Fruit fly (Drosophila melanogaster): ENCODE results near the gene nac.

nac gene

DNA sequence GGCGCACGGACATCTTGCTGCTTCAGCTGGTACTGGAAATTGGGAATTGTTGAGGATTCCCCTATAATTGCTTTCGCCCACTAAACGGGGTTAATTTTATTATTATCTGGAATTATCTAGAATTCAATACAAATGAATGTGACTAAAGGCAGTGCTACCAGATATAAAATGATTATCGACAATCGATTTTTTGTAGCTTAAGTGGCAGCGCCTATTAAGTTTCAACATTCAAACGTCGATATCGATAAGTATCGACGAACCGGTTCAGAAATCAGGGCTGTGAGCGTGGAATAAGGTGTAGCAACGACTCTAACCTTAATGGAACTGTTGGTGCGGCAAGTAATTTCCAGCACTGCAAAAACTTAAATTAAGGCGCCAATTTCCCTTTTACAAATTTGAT, 1.3 kb upstream of the nac start, which contains the start of gene Sgt1:
Sgt1 (minus strand) TSS at position 165 of the 400 bp plus-strand sequence.
- TF ChIP-seq CG17801 (GFP tag; optimal IDR thresholded peaks at IDR 0.05; ENCODE audit: partially characterized antibody), result peak; percentile 37

DNA sequence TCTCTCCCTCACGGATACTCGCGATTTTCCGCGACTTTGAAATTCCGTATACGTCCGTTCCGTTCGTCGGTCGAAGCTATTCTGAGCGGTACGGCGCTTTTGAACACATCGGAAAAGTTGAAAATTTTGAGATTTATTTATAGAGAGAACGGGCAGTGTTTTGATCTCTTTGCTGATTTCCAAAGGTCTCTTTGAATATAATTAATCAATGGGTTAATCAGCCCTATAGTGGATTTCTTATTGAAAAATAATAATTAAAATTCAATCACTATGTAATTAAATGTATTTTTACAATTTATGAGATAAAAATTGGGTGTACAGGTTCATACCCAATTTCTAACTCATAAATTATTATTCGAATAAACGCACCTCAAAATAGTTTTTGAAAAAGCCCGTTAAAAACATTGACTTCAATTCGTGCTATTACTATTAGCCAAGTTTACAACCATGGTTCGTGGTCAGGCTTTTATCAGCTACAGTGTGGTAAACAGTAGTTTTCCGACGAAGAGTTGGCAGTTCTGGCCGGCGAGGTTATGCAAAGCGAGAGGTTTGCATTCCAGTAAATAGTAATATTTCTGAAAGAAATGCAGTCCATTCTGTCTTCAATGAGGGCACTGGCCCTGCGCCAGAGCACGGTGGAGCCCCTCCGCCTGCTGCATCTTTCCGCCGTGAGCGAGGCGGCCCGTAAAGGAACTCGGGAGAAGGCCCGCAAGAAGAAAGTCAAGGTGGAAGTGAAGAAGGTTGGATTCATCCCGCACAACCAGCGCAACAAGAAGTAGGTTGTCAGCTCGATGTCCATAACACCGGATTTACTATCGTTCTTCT, 2.7 kb downstream of the nac start, which contains the start of the genes CG9626 and mRpL1:
CG9626 (minus strand) TSS at position 51 of the 825 bp plus-strand sequence.
mRpL1 (plus strand) TSS at position 513 of the 825 bp plus-strand sequence.
- TF ChIP-seq CG17801 (GFP tag; optimal IDR thresholded peaks at IDR 0.05; ENCODE audit: partially characterized antibody), result no peak

DNA sequence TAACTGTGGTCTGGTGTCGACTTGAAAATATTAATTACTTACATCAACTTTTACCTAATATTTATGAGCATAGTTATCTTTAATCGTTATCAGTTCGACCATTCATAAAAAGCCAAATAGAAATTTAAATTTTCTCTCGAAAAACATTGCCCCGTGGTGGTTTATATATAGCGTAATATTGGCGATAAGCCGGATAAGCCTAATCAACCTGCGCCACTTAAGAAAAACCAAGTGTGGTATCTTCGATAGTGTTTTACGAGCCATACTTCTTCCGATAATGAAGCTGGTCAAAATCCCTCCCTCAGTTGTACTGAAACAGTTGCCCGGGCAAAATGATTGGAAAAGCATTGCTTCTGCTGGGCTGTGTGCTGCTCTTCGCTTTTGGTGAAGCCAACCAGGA, 11.8 kb downstream of the nac start, which contains the start of gene CG31463:
CG31463 (plus strand) TSS at position 302 of the 400 bp plus-strand sequence.
- TF ChIP-seq CG17801 (GFP tag; optimal IDR thresholded peaks at IDR 0.05; ENCODE audit: partially characterized antibody), result no peak

DNA sequence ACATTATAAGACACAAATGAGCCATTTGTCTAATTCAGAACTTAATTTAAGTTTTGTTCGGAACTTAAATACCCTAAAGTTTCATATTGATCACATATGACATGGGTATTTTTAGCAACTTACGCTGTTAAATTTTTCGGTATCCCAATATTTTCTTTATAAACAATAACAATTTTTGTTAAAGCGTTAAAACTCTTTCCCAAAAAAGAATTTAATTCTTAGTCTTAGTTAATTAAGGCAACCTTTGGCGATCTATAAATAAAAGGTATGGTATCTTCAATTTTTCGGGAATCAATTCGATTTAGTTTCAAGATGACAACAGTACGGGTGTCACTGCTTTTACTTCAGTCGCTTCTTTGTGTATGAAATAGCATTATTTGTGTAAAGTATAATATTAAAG, 12.9 kb downstream of the nac start, which contains the start of gene CG31464:
CG31464 (plus strand) TSS at position 301 of the 400 bp plus-strand sequence.
- TF ChIP-seq CG17801 (GFP tag; optimal IDR thresholded peaks at IDR 0.05; ENCODE audit: partially characterized antibody), result no peak

DNA sequence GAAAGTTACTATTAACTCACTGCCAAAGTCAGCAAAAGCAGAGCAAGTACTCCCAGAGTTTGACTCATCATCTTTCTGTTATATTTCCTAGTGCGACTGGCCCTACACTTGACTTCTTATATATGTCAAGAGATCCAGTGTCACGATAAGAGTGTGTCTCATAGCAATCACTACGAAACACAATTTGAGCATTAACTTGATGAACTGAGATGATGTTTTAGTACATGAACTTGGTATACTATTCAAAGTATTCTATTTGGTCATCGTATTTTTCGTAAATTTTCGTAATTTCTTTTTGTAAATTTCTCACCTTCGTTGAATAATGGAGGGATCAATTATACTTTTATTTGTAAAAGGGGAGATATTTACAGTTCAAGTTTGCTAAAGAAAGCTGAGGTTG, 13.3 kb downstream of the nac start, which contains the start of gene CG11672:
CG11672 (minus strand) TSS at position 101 of the 400 bp plus-strand sequence.
- TF ChIP-seq CG17801 (GFP tag; optimal IDR thresholded peaks at IDR 0.05; ENCODE audit: partially characterized antibody), result no peak

DNA sequence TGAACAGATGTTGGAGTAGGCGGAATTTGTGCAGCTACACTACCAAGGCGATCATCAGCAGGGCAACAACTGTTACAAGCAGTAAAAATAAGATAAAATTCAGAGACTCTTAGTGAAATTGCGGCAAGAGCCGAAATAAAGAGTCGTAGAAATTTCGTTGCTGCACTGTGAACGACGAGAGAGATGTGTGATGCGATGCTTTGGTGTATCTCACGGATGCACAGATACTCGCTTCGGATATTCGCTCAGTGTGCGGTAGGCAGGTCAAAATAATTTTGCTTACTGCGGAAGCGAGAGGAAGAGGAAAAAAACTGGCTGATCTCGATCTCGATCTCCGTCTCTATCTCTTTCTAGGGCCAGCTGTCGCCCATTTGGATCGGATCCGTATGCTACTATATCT, 15.0 kb downstream of the nac start:
- TF ChIP-seq CG17801 (GFP tag; optimal IDR thresholded peaks at IDR 0.05; ENCODE audit: partially characterized antibody), result no peak

DNA sequence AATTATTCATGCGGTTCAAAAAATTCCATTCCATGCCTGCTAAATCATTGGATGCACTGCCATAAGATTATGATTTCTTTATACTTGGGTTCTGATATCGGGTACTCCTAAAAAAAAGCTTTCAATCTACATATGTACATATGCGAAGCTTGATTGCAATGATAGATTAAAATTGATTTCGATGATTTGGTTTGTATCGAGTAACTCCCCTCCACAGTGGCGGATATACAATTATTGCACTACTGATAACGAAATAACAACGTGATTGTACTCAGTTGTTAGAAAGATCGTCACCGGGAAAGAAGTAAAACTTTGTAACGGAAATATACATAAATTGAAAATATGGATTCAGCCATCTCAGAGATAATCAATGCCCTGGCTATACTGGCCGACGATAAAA, 16.1 kb downstream of the nac start, which contains the start of gene Nazo:
Nazo (plus strand) TSS at position 180 of the 400 bp plus-strand sequence.
- TF ChIP-seq CG17801 (GFP tag; optimal IDR thresholded peaks at IDR 0.05; ENCODE audit: partially characterized antibody), result no peak

DNA sequence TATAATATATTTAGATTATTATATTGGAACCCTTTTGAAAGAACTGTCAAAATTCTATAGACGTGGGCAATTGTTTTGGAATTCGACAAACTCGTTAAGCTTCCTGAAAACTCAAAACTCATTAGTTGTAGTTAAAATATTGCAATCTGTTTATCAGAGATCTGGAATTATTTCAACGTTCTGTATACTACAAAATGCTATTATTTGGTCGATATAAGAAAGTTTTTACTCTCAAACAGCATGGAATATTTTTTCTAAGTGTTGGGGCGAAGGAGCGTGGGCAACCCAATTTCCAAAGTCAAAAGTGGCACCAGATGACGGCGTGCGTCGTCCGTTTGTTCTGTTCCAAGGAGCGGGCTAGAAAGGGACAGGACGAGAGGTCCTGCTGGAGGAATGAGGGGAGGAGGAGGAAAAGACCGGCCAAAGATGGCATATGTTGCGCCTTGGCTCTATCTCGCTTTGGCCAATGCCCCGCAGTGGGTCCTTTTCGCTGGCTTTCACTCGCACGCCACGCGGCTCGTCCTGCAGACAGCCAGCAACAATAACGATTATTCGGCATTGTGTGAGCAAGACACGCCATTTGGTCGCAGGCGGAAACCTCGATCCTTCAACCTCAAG, 18.0 kb downstream of the nac start:
- TF ChIP-seq CG17801 (GFP tag; optimal IDR thresholded peaks at IDR 0.05; ENCODE audit: partially characterized antibody), result no peak

DNA sequence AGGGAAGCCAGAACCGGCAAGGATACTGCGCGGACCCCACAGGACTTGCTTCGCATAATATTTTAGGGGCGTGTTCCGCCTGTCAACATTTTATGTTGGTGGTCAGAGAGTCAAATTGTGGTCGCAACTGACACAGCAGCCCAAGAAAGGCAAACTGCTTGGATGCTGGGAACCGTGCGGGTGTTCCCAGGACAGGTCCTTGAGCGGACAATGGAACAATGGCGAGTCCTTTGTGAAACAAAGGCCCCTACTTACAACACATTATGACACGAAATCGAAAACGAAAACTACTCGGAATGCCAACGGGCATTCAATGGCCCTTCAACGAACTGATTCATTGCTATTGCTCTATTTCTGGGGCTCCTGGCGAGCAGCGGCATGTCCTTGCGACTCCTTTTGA, 19.6 kb downstream of the nac start:
- no peak for TF ChIP-seq CG17801 (GFP tag; optimal IDR thresholded peaks at IDR 0.05; ENCODE audit: partially characterized antibody)

DNA sequence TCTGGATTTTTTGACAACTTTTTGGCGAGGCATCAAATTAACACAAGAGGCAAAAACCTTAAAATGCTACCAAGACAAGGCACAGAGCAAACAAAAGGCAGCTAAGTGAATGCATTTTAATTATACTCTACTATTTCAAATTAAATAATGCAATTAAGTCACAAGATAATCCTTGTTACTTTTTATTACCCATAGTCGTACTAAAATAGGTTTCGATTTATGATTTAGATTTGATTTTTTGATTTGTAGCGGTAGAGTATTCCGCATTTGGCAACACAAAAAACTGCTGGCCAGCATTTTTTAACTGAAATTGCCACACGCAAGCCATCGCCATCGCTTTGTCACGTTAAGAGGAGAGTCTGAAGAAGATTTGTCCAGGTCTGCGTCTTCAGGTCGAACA, 21.1 kb downstream of the nac start:
- no peak for TF ChIP-seq CG17801 (GFP tag; optimal IDR thresholded peaks at IDR 0.05; ENCODE audit: partially characterized antibody)

DNA sequence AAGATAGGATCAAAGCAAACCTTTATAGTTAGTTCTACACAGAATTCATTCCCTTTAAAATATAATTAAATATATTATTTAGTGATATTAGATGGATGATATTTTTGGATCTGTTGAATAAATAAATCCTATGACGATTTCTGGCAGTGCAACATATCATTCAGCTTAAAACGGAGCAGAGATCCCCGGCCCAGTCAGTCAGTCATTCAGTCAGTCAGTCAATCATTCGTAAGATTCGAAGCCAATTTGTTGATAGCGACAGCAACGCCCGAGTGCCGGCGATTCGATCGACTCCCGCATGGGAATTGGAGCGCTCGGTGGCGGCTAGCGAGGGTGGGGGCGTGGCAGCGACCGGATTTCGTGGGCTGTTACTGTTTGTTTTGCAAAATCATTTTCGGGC, 23.9 kb downstream of the nac start:
- TF ChIP-seq CG17801 (GFP tag; optimal IDR thresholded peaks at IDR 0.05; ENCODE audit: partially characterized antibody), result no peak

DNA sequence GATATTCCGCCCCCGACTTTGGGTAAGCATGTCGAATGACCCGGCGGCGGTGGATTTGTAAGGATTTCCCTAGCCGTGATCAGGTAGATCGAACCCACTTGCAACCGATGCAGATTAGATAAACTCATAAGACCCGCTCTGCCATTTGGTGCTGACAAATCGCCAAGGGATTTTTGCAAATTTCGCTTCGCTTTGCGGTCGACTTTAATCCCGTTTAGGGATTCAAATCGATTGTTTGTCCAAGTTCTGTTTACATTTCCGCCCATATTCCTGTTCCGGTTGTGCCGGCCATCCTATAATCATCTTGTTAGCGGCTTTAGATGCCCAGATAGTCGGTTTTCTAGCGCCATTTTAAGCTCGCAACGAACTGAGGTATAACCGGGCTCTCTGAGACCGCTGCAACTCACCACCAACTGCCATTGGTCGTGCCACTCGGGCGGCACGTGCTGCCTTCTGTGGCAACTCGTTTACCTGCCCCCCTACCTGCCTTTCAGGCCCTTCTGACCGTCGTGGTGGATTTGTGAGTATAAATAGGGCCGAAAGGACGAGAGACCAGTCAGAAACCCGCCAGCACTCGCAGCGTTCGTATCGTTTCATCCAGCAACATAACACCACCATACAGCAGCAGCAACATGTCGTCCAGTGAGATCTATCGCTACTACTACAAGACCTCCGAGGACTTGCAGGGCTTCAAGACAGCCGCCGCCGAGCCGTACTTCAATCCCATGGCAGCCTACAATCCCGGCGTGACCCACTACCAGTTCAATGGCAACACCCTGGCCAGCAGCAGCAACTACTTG, 26.1 kb downstream of the nac start, which contains the start of gene ato:
ato (plus strand) TSS at position 559 of the 800 bp plus-strand sequence.
- TF ChIP-seq CG17801 (GFP tag; optimal IDR thresholded peaks at IDR 0.05; ENCODE audit: partially characterized antibody), result no peak

DNA sequence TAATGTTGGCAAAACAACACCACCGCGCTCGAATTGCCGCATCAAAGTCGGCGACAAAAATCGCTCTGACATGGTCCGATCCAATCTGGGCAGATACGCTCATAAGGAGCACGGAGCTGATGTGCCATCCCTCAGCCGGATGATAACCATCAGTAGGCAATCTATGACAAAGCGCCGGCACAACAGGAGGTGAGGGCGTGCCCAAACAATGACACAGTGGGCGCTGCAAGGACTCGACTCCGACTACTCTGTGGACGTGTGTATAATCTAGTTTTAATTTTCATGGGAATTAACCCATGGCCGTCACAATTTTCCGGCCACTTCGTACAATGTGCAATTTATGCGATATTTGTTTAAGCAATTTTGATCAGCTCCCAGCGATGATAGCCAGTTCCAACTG, 28.8 kb downstream of the nac start:
- TF ChIP-seq CG17801 (GFP tag; optimal IDR thresholded peaks at IDR 0.05; ENCODE audit: partially characterized antibody), result no peak

DNA sequence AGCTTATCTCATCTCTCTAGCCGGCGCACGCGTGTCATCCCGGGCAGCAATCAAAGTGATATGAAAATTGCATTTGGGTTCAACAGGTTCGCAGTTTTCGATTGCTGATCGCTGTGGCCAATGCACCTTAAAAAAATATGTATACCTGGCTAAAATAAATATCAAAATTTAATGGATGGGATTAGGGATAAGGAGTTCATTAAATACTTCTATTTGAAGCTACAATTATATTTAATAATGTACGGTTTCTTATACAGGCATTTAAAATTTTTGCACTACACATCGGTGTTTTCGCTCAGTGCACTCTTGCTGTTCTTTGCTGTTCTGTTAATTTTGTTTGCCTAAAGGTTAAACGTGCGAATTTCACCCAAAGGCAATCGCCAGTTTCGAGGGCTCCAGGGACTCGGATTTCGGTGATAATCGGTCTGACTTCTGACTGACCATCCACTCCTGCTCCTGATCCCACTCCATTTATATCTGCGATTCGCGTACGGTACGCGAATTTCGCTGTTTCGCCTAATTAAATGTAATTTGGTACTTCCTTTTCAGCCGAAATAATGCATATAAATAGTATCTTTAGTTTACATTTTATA, 31.2 kb downstream of the nac start:
- no peak for TF ChIP-seq CG17801 (GFP tag; optimal IDR thresholded peaks at IDR 0.05; ENCODE audit: partially characterized antibody)
